Fruit fly (Drosophila melanogaster): ENCODE measurements around the gene tHMG1.

tHMG1 gene

dm6 chr3R:22536504-22537423, 45.1 kb downstream of the tHMG1 start (continued):
- peak; percentile 82 for TF ChIP-seq CG3032 (tag; optimal IDR thresholded peaks at IDR 0.05)
- peak; percentile 58 for TF ChIP-seq CG11762 (GFP tag; optimal IDR thresholded peaks at IDR 0.05; ENCODE audit: insufficient read depth)
- TF ChIP-seq CG7368 (GFP tag; optimal IDR thresholded peaks at IDR 0.05): peak; percentile 74
- TF ChIP-seq Ets96B (tag; optimal IDR thresholded peaks at IDR 0.05): peak; percentile 85
- TF ChIP-seq Smox (GFP tag; optimal IDR thresholded peaks at IDR 0.05): no peak
- peak; percentile 47 for TF ChIP-seq CG9139 (GFP tag; optimal IDR thresholded peaks at IDR 0.05)
- peak; percentile 57 for TF ChIP-seq Sox15 (GFP tag; optimal IDR thresholded peaks at IDR 0.05)
- peak; percentile 65 for TF ChIP-seq acj6 (GFP tag; optimal IDR thresholded peaks at IDR 0.05)
- peak; percentile 82 for TF ChIP-seq Eip75B (GFP tag; optimal IDR thresholded peaks at IDR 0.05)
- peak; percentile 79 for TF ChIP-seq dsx (GFP tag; optimal IDR thresholded peaks at IDR 0.05; ENCODE audit: poor library complexity, severe bottlenecking)
- peak; percentile 74 for TF ChIP-seq CG8632 (GFP tag; optimal IDR thresholded peaks at IDR 0.05)
- TF ChIP-seq Met (GFP tag; optimal IDR thresholded peaks at IDR 0.05): peak; percentile 57
- TF ChIP-seq Eip78C (GFP tag): peak; percentile 94
- TF ChIP-seq CG32006 (GFP tag; optimal IDR thresholded peaks at IDR 0.05): no peak
- TF ChIP-seq CG11294 (GFP tag; IDR thresholded peaks at IDR 0.05): no peak
- TF ChIP-seq salr (GFP tag; optimal IDR thresholded peaks at IDR 0.05): peak in 1 of 2 experiments; percentile 66
- TF ChIP-seq CG8119 (GFP tag; IDR thresholded peaks at IDR 0.05): no peak
- TF ChIP-seq CG6808 (GFP tag; optimal IDR thresholded peaks at IDR 0.05): peak; percentile 80
- peak; percentile 73 for TF ChIP-seq CG6792 (GFP tag; optimal IDR thresholded peaks at IDR 0.05)
- TF ChIP-seq fkh (GFP tag; optimal IDR thresholded peaks at IDR 0.05): no peak
- TF ChIP-seq ss (GFP tag; optimal IDR thresholded peaks at IDR 0.05): peak; percentile 71 to 73

DNA sequence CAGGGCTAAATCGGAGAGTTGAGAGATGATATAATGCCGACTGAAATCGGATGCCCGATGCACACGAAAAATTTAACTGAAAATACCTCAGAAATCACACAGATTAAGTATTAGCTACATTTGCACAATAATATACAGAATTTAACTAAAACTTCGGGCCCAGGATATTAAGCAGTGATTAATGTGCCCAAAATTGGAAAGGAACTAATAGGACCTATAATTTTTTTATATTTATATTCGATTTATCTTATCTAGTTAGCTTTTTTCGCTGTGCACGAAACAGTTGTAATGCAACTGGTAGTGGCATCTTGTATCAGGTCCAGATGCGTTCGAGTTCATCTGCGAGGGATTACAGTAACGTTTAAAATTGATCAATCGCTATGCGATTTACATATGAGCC, 47.2 kb downstream of the tHMG1 start:
- TF ChIP-seq Sox15 (GFP tag; optimal IDR thresholded peaks at IDR 0.05): no peak
- peak; percentile 46 for TF ChIP-seq svp (GFP tag)
- TF ChIP-seq CG11902 (GFP tag; optimal IDR thresholded peaks at IDR 0.05): peak; percentile 25
- TF ChIP-seq CG8632 (GFP tag; optimal IDR thresholded peaks at IDR 0.05): peak; percentile 49
- no peak for TF ChIP-seq vri (GFP tag; optimal IDR thresholded peaks at IDR 0.05)
- TF ChIP-seq CG10669 (GFP tag; optimal IDR thresholded peaks at IDR 0.05): peak; percentile 28
- no peak for TF ChIP-seq cyc (GFP tag; optimal IDR thresholded peaks at IDR 0.05)
- no peak for TF ChIP-seq Hr39 (GFP tag; optimal IDR thresholded peaks at IDR 0.05)
- no peak for TF ChIP-seq fd85E (GFP tag; optimal IDR thresholded peaks at IDR 0.05)
- TF ChIP-seq Eip93F (GFP tag; optimal IDR thresholded peaks at IDR 0.05): no peak
- no peak for TF ChIP-seq CG1621 (tag; optimal IDR thresholded peaks at IDR 0.05)
- TF ChIP-seq CG11294 (GFP tag; IDR thresholded peaks at IDR 0.05): no peak
- no peak for TF ChIP-seq CG32006 (GFP tag; optimal IDR thresholded peaks at IDR 0.05)
- no peak for TF ChIP-seq spab (GFP tag; optimal IDR thresholded peaks at IDR 0.05)
- TF ChIP-seq CG6276 (GFP tag; optimal IDR thresholded peaks at IDR 0.05): no peak
- TF ChIP-seq CG6854 (GFP tag; optimal IDR thresholded peaks at IDR 0.05): no peak
- peak; percentile 43 for TF ChIP-seq Eip75B (GFP tag; optimal IDR thresholded peaks at IDR 0.05)
- no peak for TF ChIP-seq salr (GFP tag; optimal IDR thresholded peaks at IDR 0.05)
- no peak for TF ChIP-seq CG16779 (tag; optimal IDR thresholded peaks at IDR 0.05)
- TF ChIP-seq Ets96B (tag; optimal IDR thresholded peaks at IDR 0.05): peak; percentile 47
- no peak for TF ChIP-seq CG4318 (GFP tag; optimal IDR thresholded peaks at IDR 0.05)
- peak; percentile 18 for TF ChIP-seq CG3919 (GFP tag; optimal IDR thresholded peaks at IDR 0.05)
- TF ChIP-seq CG10631 (GFP tag; optimal IDR thresholded peaks at IDR 0.05): no peak
- no peak for TF ChIP-seq ss (GFP tag; optimal IDR thresholded peaks at IDR 0.05)
- peak; percentile 40 for TF ChIP-seq CG3032 (tag; optimal IDR thresholded peaks at IDR 0.05)
- TF ChIP-seq Lpt (GFP tag; optimal IDR thresholded peaks at IDR 0.05): no peak
- TF ChIP-seq CG15336 (GFP tag; IDR thresholded peaks at IDR 0.05): no peak
- no peak for TF ChIP-seq Hr38 (GFP tag; optimal IDR thresholded peaks at IDR 0.05)
- TF ChIP-seq CG11762 (GFP tag; optimal IDR thresholded peaks at IDR 0.05; ENCODE audit: insufficient read depth): peak; percentile 27
- TF ChIP-seq CG8319 (GFP tag; optimal IDR thresholded peaks at IDR 0.05): peak; percentile 36
- TF ChIP-seq dsx (GFP tag; optimal IDR thresholded peaks at IDR 0.05; ENCODE audit: poor library complexity, severe bottlenecking): no peak
- peak; percentile 6 for TF ChIP-seq Sox14 (GFP tag; optimal IDR thresholded peaks at IDR 0.05)
- no peak for TF ChIP-seq fd59A (GFP tag; optimal IDR thresholded peaks at IDR 0.05)
- TF ChIP-seq esn (GFP tag; optimal IDR thresholded peaks at IDR 0.05): peak; percentile 43
- peak; percentile 16 for TF ChIP-seq CG6808 (GFP tag; optimal IDR thresholded peaks at IDR 0.05)
- no peak for TF ChIP-seq fkh (GFP tag; optimal IDR thresholded peaks at IDR 0.05)
- no peak for TF ChIP-seq Sox102F (GFP tag; optimal IDR thresholded peaks at IDR 0.05)
- TF ChIP-seq lz (GFP tag; optimal IDR thresholded peaks at IDR 0.05): peak; percentile 28
